Worm (Caenorhabditis elegans) whole organism, midembryonic: Measurements from ENCODE around the gene srbc-84.

ENCODE experiments used
- T22C8.4 ChIP-seq: fragments of 200-800 bp; sonication (Bioruptor generic); IDR thresholded peaks from 2 replicates; pipeline ENCODE4 v1.3.6; 2022; ENCODE audit warnings: missing genetic modification characterization, missing compliant biosample characterization
- cog-1 ChIP-seq: sonication (generic microtip); optimal IDR thresholded peaks from 2 replicates; lab custom pipeline; 2016; ENCODE audit warnings: missing genetic modification characterization, missing compliant biosample characterization
- flt-1 ChIP-seq: fragments of 200-800 bp; sonication (Bioruptor generic); IDR thresholded peaks from 2 replicates; pipeline ENCODE4 v1.3.6; 2022; ENCODE audit warnings: missing genetic modification characterization, missing compliant biosample characterization
- klf-2 ChIP-seq: fragments of 200-800 bp; sonication (Bioruptor generic); conservative IDR thresholded peaks from 2 replicates; pipeline ENCODE4 v1.3.6; 2022; ENCODE audit warnings: missing genetic modification reagents, missing genetic modification characterization, missing compliant biosample characterization
- med-1 ChIP-seq: sonication (generic microtip); optimal IDR thresholded peaks from 2 replicates; lab custom pipeline; 2017; ENCODE audit warnings: missing genetic modification characterization, mild to moderate bottlenecking, missing compliant biosample characterization, antibody characterized with exemption, missing genetic modification reagents; ENCODE audit not compliant: insufficient read depth
- ref-1 ChIP-seq: fragments of 200-800 bp; sonication (Bioruptor generic); conservative IDR thresholded peaks from 2 replicates; pipeline ENCODE4 v1.3.6; 2022; ENCODE audit warnings: missing genetic modification reagents, missing genetic modification characterization, missing compliant biosample characterization
- tab-1 ChIP-seq: fragments of 200-800 bp; sonication (Bioruptor generic); IDR thresholded peaks from 2 replicates; pipeline ENCODE4 v1.3.6; 2022; ENCODE audit warnings: missing genetic modification characterization, missing compliant biosample characterization
- ztf-23 ChIP-seq: fragments of 200-800 bp; sonication (Bioruptor generic); IDR thresholded peaks from 2 replicates; pipeline ENCODE4 v1.3.6; 2022; ENCODE audit warnings: missing genetic modification reagents, missing genetic modification characterization, missing compliant biosample characterization
- ztf-29 ChIP-seq: fragments of 200-800 bp; sonication (Bioruptor generic); IDR thresholded peaks from 2 replicates; pipeline ENCODE4 v1.3.6; 2022; ENCODE audit warnings: missing genetic modification reagents, missing genetic modification characterization, missing compliant biosample characterization

- no peak for TF ChIP-seq med-1 (GFP tag; lab: Kevin White, UChicago)
- no peak for TF ChIP-seq ref-1 (GFP tag; lab: Robert Waterston, UW)
- TF ChIP-seq klf-2 (GFP tag; lab: Robert Waterston, UW): no peak
- TF ChIP-seq ztf-23 (GFP tag; lab: Robert Waterston, UW): no peak
- no peak for TF ChIP-seq T22C8.4
- no peak for TF ChIP-seq tab-1 (GFP tag; lab: Robert Waterston, UW)
- TF ChIP-seq flt-1 (GFP tag; lab: Robert Waterston, UW): no peak
- TF ChIP-seq cog-1 (tag; lab: Kevin White, UChicago): no peak
- no peak for TF ChIP-seq ztf-29 (GFP tag; lab: Robert Waterston, UW)
These were observed 23.4 kb upstream of the srbc-84 start, which contains the start of gene pacl-1 for ce11 chrV:16275347-16275746.
